Worm (Caenorhabditis elegans) whole organism, L4/young adult: ENCODE measurements around the gene F35E8.7.
A peak's percentile ranks its signal among the peaks of the same experiment; 100 is the strongest.

Experiments
- W03F9.2 ChIP-seq: fragments of 150-350 bp; optimal IDR thresholded peaks from 2 replicates; lab custom pipeline; 2014; ENCODE audit warnings: missing biosample characterization, missing genetic modification characterization
- dao-5 ChIP-seq: sonication (generic microtip); optimal IDR thresholded peaks from 2 replicates; lab custom pipeline; 2016; ENCODE audit warnings: missing genotype, missing genetic modification characterization, moderate library complexity, missing compliant biosample characterization
- him-1 ChIP-seq: sonication (generic microtip); optimal IDR thresholded peaks from 2 replicates; lab custom pipeline; 2016; ENCODE audit warnings: missing genotype, missing genetic modification reagents, missing genetic modification characterization, missing compliant biosample characterization

The F35E8.7 gene

ce11 chrV:15913714-15914113, at the start of gene F35E8.7:
TSS of gene F35E8.7 (plus strand) at chrV:15914014.
- TF ChIP-seq dao-5 (tag; lab: Kevin White, UChicago) (no peak), him-1 (no peak), W03F9.2 (tag; lab: Kevin White, UChicago) (no peak)

- TF ChIP-seq W03F9.2 (tag; lab: Kevin White, UChicago) (no peak), dao-5 (tag; lab: Kevin White, UChicago) (no peak), him-1 (no peak)
Observed at ce11 chrV:15865839-15866238, 48.0 kb upstream of the F35E8.7 start, which contains the start of gene srh-293. TSS of gene srh-293 (plus strand) at chrV:15866139.

ce11 chrV:15867373-15867772, 46.4 kb upstream of the F35E8.7 start, which contains the start of gene fbxa-197:
TSS of gene fbxa-197 (plus strand) at chrV:15867673.
- TF ChIP-seq W03F9.2 (tag; lab: Kevin White, UChicago) = no peak
- no peak for TF ChIP-seq him-1
- TF ChIP-seq dao-5 (tag; lab: Kevin White, UChicago) = no peak

- TF ChIP-seq W03F9.2 (tag; lab: Kevin White, UChicago) (no peak), him-1 (no peak), dao-5 (tag; lab: Kevin White, UChicago) (no peak)
Observed at ce11 chrV:15870356-15870755, 43.5 kb upstream of the F35E8.7 start, which contains the start of gene str-57. TSS of gene str-57 (plus strand) at chrV:15870656.

- TF ChIP-seq W03F9.2 (tag; lab: Kevin White, UChicago) (no peak), him-1 (no peak), dao-5 (tag; lab: Kevin White, UChicago) (no peak)
Observed at ce11 chrV:15872273-15872672, 41.5 kb upstream of the F35E8.7 start, which contains the start of gene str-56. TSS of gene str-56 (plus strand) at chrV:15872573.

ce11 chrV:15873762-15874161, 40.1 kb upstream of the F35E8.7 start:
- TF ChIP-seq dao-5 (tag; lab: Kevin White, UChicago) (peak; percentile 91), W03F9.2 (tag; lab: Kevin White, UChicago) (peak; percentile 70), him-1 (peak; percentile 57)

ce11 chrV:15876308-15876707, 37.5 kb upstream of the F35E8.7 start, which contains the start of gene nhr-102:
TSS of gene nhr-102 (minus strand) at chrV:15876408.
- TF ChIP-seq dao-5 (tag; lab: Kevin White, UChicago) = no peak
- TF ChIP-seq him-1 = no peak
- TF ChIP-seq W03F9.2 (tag; lab: Kevin White, UChicago) = no peak

- TF ChIP-seq W03F9.2 (tag; lab: Kevin White, UChicago) = no peak
- TF ChIP-seq dao-5 (tag; lab: Kevin White, UChicago) = no peak
- TF ChIP-seq him-1 = no peak
Observed at ce11 chrV:15879508-15879907, 34.3 kb upstream of the F35E8.7 start, which contains the start of gene nhr-84. TSS of gene nhr-84 (minus strand) at chrV:15879608.

- no peak for TF ChIP-seq W03F9.2 (tag; lab: Kevin White, UChicago)
- TF ChIP-seq him-1 = no peak
- TF ChIP-seq dao-5 (tag; lab: Kevin White, UChicago) = no peak
Observed at ce11 chrV:15880033-15880432, 33.8 kb upstream of the F35E8.7 start.

ce11 chrV:15880705-15881104, 33.1 kb upstream of the F35E8.7 start:
- TF ChIP-seq W03F9.2 (tag; lab: Kevin White, UChicago) (no peak), dao-5 (tag; lab: Kevin White, UChicago) (no peak)

ce11 chrV:15884698-15885097, 29.1 kb upstream of the F35E8.7 start, which contains the start of gene oac-42:
TSS of gene oac-42 (minus strand) at chrV:15884798.
- no peak for TF ChIP-seq W03F9.2 (tag; lab: Kevin White, UChicago)
- TF ChIP-seq dao-5 (tag; lab: Kevin White, UChicago) = no peak
- no peak for TF ChIP-seq him-1

- TF ChIP-seq him-1 = no peak
- no peak for TF ChIP-seq dao-5 (tag; lab: Kevin White, UChicago)
- TF ChIP-seq W03F9.2 (tag; lab: Kevin White, UChicago) = no peak
Observed at ce11 chrV:15885967-15886366, 27.8 kb upstream of the F35E8.7 start, which contains the start of gene T06C12.9. TSS of gene T06C12.9 (minus strand) at chrV:15886067.

ce11 chrV:15887708-15888295, 26.0 kb upstream of the F35E8.7 start:
- no peak for TF ChIP-seq dao-5 (tag; lab: Kevin White, UChicago)
- TF ChIP-seq W03F9.2 (tag; lab: Kevin White, UChicago) = no peak
- no peak for TF ChIP-seq him-1

- TF ChIP-seq W03F9.2 (tag; lab: Kevin White, UChicago) (no peak), him-1 (no peak), dao-5 (tag; lab: Kevin White, UChicago) (no peak)
Observed at ce11 chrV:15888751-15889150, 25.1 kb upstream of the F35E8.7 start, which contains the start of gene cgt-1. TSS of gene cgt-1 (minus strand) at chrV:15888851.
